Fruit fly (Drosophila melanogaster): ENCODE measurements around the gene Peritrophin-15a.

- TF ChIP-seq fru (GFP tag; optimal IDR thresholded peaks at IDR 0.05): no peak
- no peak for TF ChIP-seq Hr78 (GFP tag; optimal IDR thresholded peaks at IDR 0.05)
- no peak for TF ChIP-seq Mio (GFP tag; optimal IDR thresholded peaks at IDR 0.05)
- no peak for TF ChIP-seq usp (GFP tag; optimal IDR thresholded peaks at IDR 0.05)
- TF ChIP-seq Abd-B (GFP tag; optimal IDR thresholded peaks at IDR 0.05): no peak
- TF ChIP-seq sage (GFP tag; optimal IDR thresholded peaks at IDR 0.05): no peak
- TF ChIP-seq Hnf4 (GFP tag; optimal IDR thresholded peaks at IDR 0.05): no peak
- no peak for TF ChIP-seq dmrt93B (GFP tag; optimal IDR thresholded peaks at IDR 0.05)
- no peak for TF ChIP-seq Jra (GFP tag; optimal IDR thresholded peaks at IDR 0.05)
Measured at dm6 chr2L:8372248-8372647, 23.6 kb downstream of the Peritrophin-15a start.

Data from whole organism, wandering third instar larva.